Worm (Caenorhabditis elegans): ENCODE results near the gene cyp-37B1.

The cyp-37B1 gene

ce11 chrV:16277918-16278317, at the start of gene cyp-37B1:
cyp-37B1 (plus strand) TSS chrV:16278116.
- TF ChIP-seq tbx-2 (tag; optimal IDR thresholded peaks at IDR 0.05), result no peak
- TF ChIP-seq elt-1 (tag; optimal IDR thresholded peaks at IDR 0.05), result no peak
- no peak for TF ChIP-seq zag-1 (tag; optimal IDR thresholded peaks at IDR 0.05)
- TF ChIP-seq unc-39 (tag; optimal IDR thresholded peaks at IDR 0.05), result no peak
- TF ChIP-seq lin-39 (tag; optimal IDR thresholded peaks at IDR 0.05), result no peak
- TF ChIP-seq daf-12 (tag; optimal IDR thresholded peaks at IDR 0.05), result no peak
- no peak for TF ChIP-seq lsy-12 (tag; optimal IDR thresholded peaks at IDR 0.05)
- TF ChIP-seq pqm-1 (tag; optimal IDR thresholded peaks at IDR 0.05), result peak; percentile 97
- no peak for TF ChIP-seq R02D3.7 (tag; optimal IDR thresholded peaks at IDR 0.05)
- peak; percentile 93 for TF ChIP-seq elt-2 (tag; optimal IDR thresholded peaks at IDR 0.05)
- TF ChIP-seq nhr-12 (tag; optimal IDR thresholded peaks at IDR 0.05), result no peak
- no peak for TF ChIP-seq nhr-67 (tag; optimal IDR thresholded peaks at IDR 0.05)
- no peak for TF ChIP-seq fkh-10 (GFP tag; optimal IDR thresholded peaks at IDR 0.05)
- no peak for TF ChIP-seq nhr-76 (tag; optimal IDR thresholded peaks at IDR 0.05)
- no peak for TF ChIP-seq aly-2 (tag; optimal IDR thresholded peaks at IDR 0.05)
- no peak for TF ChIP-seq hmg-11 (tag; optimal IDR thresholded peaks at IDR 0.05)
- no peak for TF ChIP-seq fkh-2 (tag; optimal IDR thresholded peaks at IDR 0.05)
- TF ChIP-seq ztf-4 (tag; optimal IDR thresholded peaks at IDR 0.05), result no peak
- TF ChIP-seq sea-2 (GFP tag; optimal IDR thresholded peaks at IDR 0.05), result no peak
- no peak for TF ChIP-seq nhr-11 (tag; optimal IDR thresholded peaks at IDR 0.05)
- no peak for TF ChIP-seq ZK546.5 (tag; optimal IDR thresholded peaks at IDR 0.05)
- peak; percentile 73 for TF ChIP-seq pha-4 (tag; optimal IDR thresholded peaks at IDR 0.05)
- TF ChIP-seq mdl-1 (tag; optimal IDR thresholded peaks at IDR 0.05), result no peak
- TF ChIP-seq nhr-77 (tag; optimal IDR thresholded peaks at IDR 0.05), result no peak
- TF ChIP-seq ceh-82 (tag; optimal IDR thresholded peaks at IDR 0.05), result no peak
- TF ChIP-seq eor-1 (tag; optimal IDR thresholded peaks at IDR 0.05), result no peak
- TF ChIP-seq nhr-43 (tag; optimal IDR thresholded peaks at IDR 0.05; ENCODE audit: poor library complexity, severe bottlenecking), result no peak
- TF ChIP-seq nhr-28 (tag; optimal IDR thresholded peaks at IDR 0.05), result no peak
- no peak for TF ChIP-seq elt-3 (tag; optimal IDR thresholded peaks at IDR 0.05)
- no peak for TF ChIP-seq nfya-1 (tag; optimal IDR thresholded peaks at IDR 0.05; ENCODE audit: insufficient read depth)
- peak; percentile 10 for TF ChIP-seq jun-1 (tag; optimal IDR thresholded peaks at IDR 0.05)

- no peak for TF ChIP-seq nfya-1 (tag; optimal IDR thresholded peaks at IDR 0.05; ENCODE audit: insufficient read depth)
- no peak for TF ChIP-seq ZK546.5 (tag; optimal IDR thresholded peaks at IDR 0.05)
- no peak for TF ChIP-seq nhr-25 (tag; optimal IDR thresholded peaks at IDR 0.05)
- TF ChIP-seq mml-1 (tag; optimal IDR thresholded peaks at IDR 0.05), result no peak
- TF ChIP-seq elt-2 (tag; optimal IDR thresholded peaks at IDR 0.05), result no peak
- TF ChIP-seq skn-1 (tag; optimal IDR thresholded peaks at IDR 0.05), result no peak
- TF ChIP-seq lin-39 (tag; optimal IDR thresholded peaks at IDR 0.05), result no peak
- no peak for TF ChIP-seq nhr-11 (tag; optimal IDR thresholded peaks at IDR 0.05)
- no peak for TF ChIP-seq lsy-12 (tag; optimal IDR thresholded peaks at IDR 0.05)
- TF ChIP-seq pha-4 (tag; optimal IDR thresholded peaks at IDR 0.05), result no peak
- TF ChIP-seq egl-27 (tag; optimal IDR thresholded peaks at IDR 0.05), result no peak
- no peak for TF ChIP-seq nhr-12 (tag; optimal IDR thresholded peaks at IDR 0.05)
- TF ChIP-seq jun-1 (tag; optimal IDR thresholded peaks at IDR 0.05), result no peak
Measured at ce11 chrV:16229439-16229838, 48.5 kb upstream of the cyp-37B1 start.

DNA sequence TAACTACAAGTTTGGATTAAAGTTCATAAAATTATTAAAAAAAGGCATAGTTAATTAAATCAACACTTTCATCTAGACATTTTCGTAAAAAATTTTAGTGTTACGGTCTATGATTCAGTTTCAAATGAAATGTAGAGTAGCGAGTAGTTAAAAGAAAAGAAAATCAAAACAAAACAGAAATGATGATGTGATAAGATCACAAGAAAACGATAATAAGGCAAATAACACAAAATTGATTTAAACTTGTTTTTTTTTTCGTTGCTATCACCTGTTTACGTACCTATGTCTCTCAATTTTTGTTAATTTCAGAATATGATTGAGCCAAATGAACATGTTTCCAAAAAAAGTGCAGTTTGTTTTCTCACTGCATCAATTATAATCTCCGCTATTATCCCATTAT, 48.0 kb upstream of the cyp-37B1 start, which contains the start of the genes F21H7.2 and F21H7.12:
TSS of gene F21H7.2 (minus strand) at position 101 of the 400 bp plus-strand sequence.
TSS of gene F21H7.12 (plus strand) at position 270 of the 400 bp plus-strand sequence.
- TF ChIP-seq skn-1 (tag; optimal IDR thresholded peaks at IDR 0.05) (no peak), nhr-237 (tag; optimal IDR thresholded peaks at IDR 0.05) (no peak)

ce11 chrV:16232180-16232579, 45.7 kb upstream of the cyp-37B1 start, which contains the start of gene gst-22:
gst-22 (minus strand) TSS chrV:16232282.
- TF ChIP-seq elt-2 (tag; optimal IDR thresholded peaks at IDR 0.05) (peak; percentile 92), pqm-1 (tag; optimal IDR thresholded peaks at IDR 0.05) (peak; percentile 97), ceh-28 (tag; optimal IDR thresholded peaks at IDR 0.05) (peak; percentile 2), lin-39 (tag; optimal IDR thresholded peaks at IDR 0.05) (no peak), jun-1 (tag; optimal IDR thresholded peaks at IDR 0.05) (peak; percentile 48)
